Worm (Caenorhabditis elegans) whole organism, late embryonic: Measurements from ENCODE around the gene ZK1290.11.

Experiments used
- gmeb-2 ChIP-seq: sonication (generic microtip); optimal IDR thresholded peaks from 2 replicates; lab custom pipeline; 2016; ENCODE audit warnings: missing genetic modification characterization, inconsistent platforms, missing compliant biosample characterization
- nfya-1 ChIP-seq: sonication (generic microtip); optimal IDR thresholded peaks from 2 replicates; lab custom pipeline; 2017; ENCODE audit warnings: missing genetic modification characterization, mild to moderate bottlenecking, missing compliant biosample characterization, antibody characterized with exemption, moderate library complexity
- nhr-11 ChIP-seq: fragments of 150-350 bp; optimal IDR thresholded peaks from 2 replicates; lab custom pipeline; 2014; ENCODE audit warnings: missing biosample characterization, missing genetic modification characterization
- pqm-1 ChIP-seq: sonication (generic microtip); optimal IDR thresholded peaks from 2 replicates; lab custom pipeline; 2016; ENCODE audit warnings: missing genetic modification characterization, missing compliant biosample characterization
- unc-55 ChIP-seq: sonication (generic microtip); optimal IDR thresholded peaks from 2 replicates; lab custom pipeline; 2017; ENCODE audit warnings: missing biosample characterization, missing genetic modification reagents, missing genetic modification characterization

- no peak for TF ChIP-seq nhr-11 (tag; lab: Kevin White, UChicago)
- no peak for TF ChIP-seq nfya-1 (tag; lab: Kevin White, UChicago)
- TF ChIP-seq unc-55, result no peak
- no peak for TF ChIP-seq gmeb-2
- no peak for TF ChIP-seq pqm-1 (tag; lab: Kevin White, UChicago)
These were observed 32.9 kb upstream of the ZK1290.11 start for ce11 chrII:7594262-7594661.
